Worm (Caenorhabditis elegans) whole organism, late embryonic: ENCODE measurements around the gene let-92.

Experiments used
- Y22D7AL.16 ChIP-seq: sonication (generic microtip); optimal IDR thresholded peaks from 2 replicates; lab custom pipeline; 2016; ENCODE audit warnings: missing genetic modification characterization, missing compliant biosample characterization
- ceh-24 ChIP-seq: sonication (generic microtip); optimal IDR thresholded peaks from 2 replicates; lab custom pipeline; 2016; ENCODE audit warnings: mild to moderate bottlenecking, missing genetic modification characterization, missing compliant biosample characterization
- ets-4 ChIP-seq: sonication (generic microtip); optimal IDR thresholded peaks from 2 replicates; lab custom pipeline; 2016; ENCODE audit warnings: missing genetic modification characterization, missing compliant biosample characterization
- fkh-10 ChIP-seq: fragments of 150-350 bp; optimal IDR thresholded peaks from 2 replicates; lab custom pipeline; 2014; ENCODE audit warnings: missing biosample characterization, missing genetic modification reagents, missing genetic modification characterization
- fkh-6 ChIP-seq: sonication (generic microtip); optimal IDR thresholded peaks from 2 replicates; lab custom pipeline; 2016; ENCODE audit warnings: missing genetic modification characterization, missing compliant biosample characterization
- ztf-16 ChIP-seq: sonication (generic microtip); optimal IDR thresholded peaks from 2 replicates; lab custom pipeline; 2017; ENCODE audit warnings: missing genetic modification characterization, missing compliant biosample characterization

ce11 chrIV:11855424-11855823, 2.8 kb upstream of the let-92 start:
- TF ChIP-seq ets-4 (tag; lab: Kevin White, UChicago) (no peak), fkh-6 (tag; lab: Kevin White, UChicago) (no peak), ceh-24 (tag; lab: Kevin White, UChicago) (no peak), Y22D7AL.16 (tag; lab: Kevin White, UChicago) (no peak), fkh-10 (no peak), ztf-16 (tag; lab: Kevin White, UChicago) (no peak)
